Fruit fly (Drosophila melanogaster): Measurements from ENCODE around the gene CG33771.

The CG33771 gene

DNA sequence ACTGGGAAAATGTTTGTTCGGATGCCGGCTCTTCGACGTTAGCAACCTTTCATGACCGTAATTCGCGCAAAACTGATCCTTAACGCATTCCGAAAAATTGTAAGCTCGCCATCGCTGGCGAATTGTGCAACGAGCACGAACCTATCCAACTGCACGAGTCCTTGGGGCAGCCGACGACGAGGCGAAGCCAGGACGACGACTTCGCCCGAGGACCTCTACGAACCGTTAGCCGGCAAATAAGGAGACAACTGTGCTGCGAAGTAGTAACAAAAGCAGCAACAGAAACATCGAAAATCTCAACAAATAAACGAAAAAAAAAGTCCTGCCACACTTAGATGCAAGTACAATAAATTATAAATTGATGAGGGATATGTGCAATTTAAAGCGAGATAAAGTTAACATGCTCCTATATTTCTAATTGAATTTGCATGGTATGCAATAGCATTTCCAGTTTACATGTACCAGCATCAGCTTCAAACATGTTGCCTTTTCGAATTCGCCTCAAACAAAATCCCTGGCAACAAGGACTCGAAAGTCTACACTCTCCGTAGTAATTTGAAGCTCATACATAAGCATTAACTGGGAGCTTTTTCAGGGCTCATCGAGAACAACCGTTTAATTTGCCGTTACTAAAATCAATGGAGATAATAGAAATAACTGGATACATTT, 11.2 kb upstream of the CG33771 start, which contains the start of gene CG14459:
CG14459 (minus strand) TSS at position 51 of the 669 bp plus-strand sequence.
- TF ChIP-seq brk (GFP tag; optimal IDR thresholded peaks at IDR 0.05) (no peak), N (GFP tag; optimal IDR thresholded peaks at IDR 0.05) (no peak), lola (GFP tag; optimal IDR thresholded peaks at IDR 0.05) (no peak), CG32264 (GFP tag; optimal IDR thresholded peaks at IDR 0.05) (no peak), CG9705 (GFP tag; optimal IDR thresholded peaks at IDR 0.05) (no peak), Sp1 (GFP tag; optimal IDR thresholded peaks at IDR 0.05) (no peak), ey (GFP tag; optimal IDR thresholded peaks at IDR 0.05) (no peak), Mio (GFP tag; optimal IDR thresholded peaks at IDR 0.05) (no peak)

DNA sequence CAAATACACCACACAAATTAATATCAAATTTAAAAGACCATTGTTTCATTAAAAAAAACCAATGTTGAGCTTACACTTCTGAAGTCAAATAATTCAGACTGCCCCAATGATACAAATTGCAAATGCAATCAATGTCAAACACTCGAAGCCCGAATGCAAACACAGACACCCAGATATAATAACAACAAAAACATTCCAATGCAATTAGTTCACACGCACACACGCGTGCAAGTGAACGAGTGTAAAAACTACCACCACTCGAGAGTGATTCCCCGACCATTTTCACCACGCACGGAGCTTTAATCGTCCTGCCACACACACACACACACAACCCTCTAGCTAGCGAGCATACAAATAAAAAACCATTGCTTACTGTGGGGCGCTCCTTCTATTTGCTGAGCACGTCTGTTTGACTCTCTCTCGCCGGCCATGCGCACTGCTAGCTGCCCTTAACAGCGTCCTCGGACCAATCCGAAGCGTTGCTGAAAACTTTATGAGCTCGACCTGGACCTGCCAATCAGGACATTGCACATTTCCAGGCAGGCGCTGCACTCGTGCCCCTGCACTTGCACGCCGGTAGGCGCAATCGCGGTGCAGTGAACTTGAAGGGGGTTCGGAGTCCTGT, 6.8 kb upstream of the CG33771 start:
- TF ChIP-seq Dfd (GFP tag; optimal IDR thresholded peaks at IDR 0.05) (no peak), lola (GFP tag; optimal IDR thresholded peaks at IDR 0.05) (no peak), Abd-B (GFP tag; optimal IDR thresholded peaks at IDR 0.05) (no peak), psq (GFP tag; optimal IDR thresholded peaks at IDR 0.05) (no peak), h (GFP tag; optimal IDR thresholded peaks at IDR 0.05) (no peak), woc (GFP tag; optimal IDR thresholded peaks at IDR 0.05) (no peak)

DNA sequence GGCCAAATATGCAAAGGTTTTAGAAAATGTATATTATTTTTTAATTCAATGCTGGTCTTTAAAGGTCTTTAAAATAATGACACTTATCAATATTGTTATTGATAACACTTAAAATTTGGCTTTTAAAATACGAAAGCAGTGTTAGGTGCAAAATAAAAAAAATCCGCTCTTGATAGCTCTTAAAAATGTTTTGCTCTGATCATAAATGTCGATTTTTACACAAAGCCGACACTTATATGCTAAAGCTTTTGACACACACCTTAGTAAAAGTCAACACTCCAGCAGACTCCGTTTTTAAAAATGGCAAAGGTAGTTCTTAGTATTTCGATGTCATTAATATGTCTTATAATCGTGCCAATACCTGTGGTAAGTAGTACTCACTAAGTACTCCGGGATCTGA, 3.9 kb upstream of the CG33771 start, which contains the start of gene CG33766:
CG33766 (plus strand) TSS at position 301 of the 400 bp plus-strand sequence.
- TF ChIP-seq sv (GFP tag; optimal IDR thresholded peaks at IDR 0.05), result no peak
- TF ChIP-seq CrebA (GFP tag; optimal IDR thresholded peaks at IDR 0.05; ENCODE audit: borderline replicate concordance), result no peak

DNA sequence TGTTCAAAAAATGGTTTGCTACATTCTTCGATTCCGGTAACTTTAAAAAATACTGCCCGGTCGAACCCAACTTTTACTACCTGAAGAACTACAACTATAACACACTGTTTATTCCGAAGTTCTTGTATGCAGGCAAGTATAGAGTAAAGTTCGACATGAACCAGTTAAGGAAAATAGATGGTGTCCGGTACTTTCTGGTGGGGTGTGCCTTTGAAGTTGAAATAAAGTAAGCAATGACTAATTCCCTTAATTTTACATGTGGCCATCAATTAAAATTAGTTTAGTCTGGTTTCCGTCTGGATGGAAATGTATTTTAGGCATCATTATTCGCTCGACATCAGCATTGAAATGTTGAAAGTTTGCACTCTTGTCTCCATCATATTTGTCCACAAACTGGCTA, 3.2 kb upstream of the CG33771 start, which contains the start of gene CG33767:
CG33767 (plus strand) TSS at position 301 of the 400 bp plus-strand sequence.
- no peak for TF ChIP-seq tai (GFP tag; optimal IDR thresholded peaks at IDR 0.05)
- TF ChIP-seq HLH106 (tag; optimal IDR thresholded peaks at IDR 0.05), result no peak
- TF ChIP-seq Hnf4 (GFP tag; optimal IDR thresholded peaks at IDR 0.05), result no peak
- no peak for TF ChIP-seq br (GFP tag; optimal IDR thresholded peaks at IDR 0.05)
- TF ChIP-seq Myc (optimal IDR thresholded peaks at IDR 0.05), result no peak
- no peak for TF ChIP-seq jim (GFP tag; optimal IDR thresholded peaks at IDR 0.05)
- no peak for TF ChIP-seq brk (GFP tag; optimal IDR thresholded peaks at IDR 0.05)
- TF ChIP-seq sage (GFP tag; optimal IDR thresholded peaks at IDR 0.05), result no peak
- TF ChIP-seq sv (GFP tag; optimal IDR thresholded peaks at IDR 0.05), result no peak
- no peak for TF ChIP-seq foxo (GFP tag; optimal IDR thresholded peaks at IDR 0.05)
- TF ChIP-seq fru (GFP tag; optimal IDR thresholded peaks at IDR 0.05), result no peak
- TF ChIP-seq GATAd (GFP tag; optimal IDR thresholded peaks at IDR 0.05), result no peak
- no peak for TF ChIP-seq Vsx2 (GFP tag; optimal IDR thresholded peaks at IDR 0.05; ENCODE audit: partially characterized antibody)
- TF ChIP-seq Jra (GFP tag; optimal IDR thresholded peaks at IDR 0.05), result no peak
- TF ChIP-seq ey (GFP tag; optimal IDR thresholded peaks at IDR 0.05), result no peak
- no peak for TF ChIP-seq CrebA (GFP tag; optimal IDR thresholded peaks at IDR 0.05; ENCODE audit: borderline replicate concordance)

DNA sequence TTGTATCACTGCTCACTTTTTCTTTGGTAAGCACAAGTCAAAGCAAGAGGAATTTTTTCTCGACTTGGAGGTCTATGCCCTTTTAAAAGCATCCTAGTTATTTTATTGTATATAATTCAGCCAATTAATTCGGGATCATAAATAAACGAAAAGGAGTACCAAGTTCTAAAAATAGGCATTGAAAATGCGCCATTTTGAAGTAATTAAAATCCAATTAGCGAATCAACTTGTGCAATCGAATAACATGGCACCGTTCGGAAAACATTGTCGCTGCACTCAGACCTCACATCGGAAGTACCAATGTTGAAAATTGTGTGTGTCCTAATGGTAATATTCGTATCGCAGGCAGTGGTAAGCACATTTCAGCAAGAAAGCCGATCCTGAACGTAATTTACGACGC, 2.3 kb upstream of the CG33771 start, which contains the start of gene CG33768:
CG33768 (plus strand) TSS at position 301 of the 400 bp plus-strand sequence.
- TF ChIP-seq CrebA (GFP tag; optimal IDR thresholded peaks at IDR 0.05; ENCODE audit: borderline replicate concordance) (no peak), sage (GFP tag; optimal IDR thresholded peaks at IDR 0.05) (no peak), usp (GFP tag; optimal IDR thresholded peaks at IDR 0.05) (no peak), Dfd (GFP tag; optimal IDR thresholded peaks at IDR 0.05) (no peak), dmrt93B (GFP tag; optimal IDR thresholded peaks at IDR 0.05) (no peak), Hnf4 (GFP tag; optimal IDR thresholded peaks at IDR 0.05) (no peak), Hr83 (GFP tag; optimal IDR thresholded peaks at IDR 0.05; ENCODE audit: poor library complexity, severe bottlenecking) (no peak), dsf (GFP tag; optimal IDR thresholded peaks at IDR 0.05; ENCODE audit: borderline replicate concordance) (no peak), tai (GFP tag; optimal IDR thresholded peaks at IDR 0.05) (no peak)
